Fruit fly (Drosophila melanogaster) whole organism, embryonic: Measurements from ENCODE around the gene Iris.

Source experiments
- BEAF-32 ChIP-seq: fragments of 200-800 bp; sonication (Bioruptor generic); optimal IDR thresholded peaks from 3 replicates; lab custom pipeline; 2017; ENCODE audit warnings: missing biosample characterization, missing genetic modification characterization, mild to moderate bottlenecking, moderate library complexity, missing genetic modification reagents
- BtbVII ChIP-seq: fragments of 200-800 bp; sonication (Bioruptor generic); optimal IDR thresholded peaks from 3 replicates; lab custom pipeline; 2017; ENCODE audit warnings: missing biosample characterization, mild to moderate bottlenecking, missing genetic modification characterization
- CG1024 ChIP-seq: fragments of 200-800 bp; sonication (Bioruptor generic); IDR thresholded peaks from 2 replicates; pipeline ENCODE4 v1.3.6; 2022; ENCODE audit warnings: missing biosample characterization, missing genetic modification characterization
- CG10366 ChIP-seq: fragments of 200-800 bp; sonication (Bioruptor generic); IDR thresholded peaks from 2 replicates; pipeline ENCODE4 v1.3.6; 2022; ENCODE audit warnings: missing biosample characterization, missing genetic modification characterization
- CG10654 ChIP-seq: fragments of 200-800 bp; sonication (Bioruptor generic); optimal IDR thresholded peaks from 2 replicates; lab custom pipeline; 2016; ENCODE audit warnings: missing biosample characterization, missing genetic modification characterization
- CG11085 ChIP-seq: fragments of 200-800 bp; sonication (Bioruptor generic); IDR thresholded peaks from 2 replicates; pipeline ENCODE4 v1.3.6; 2022; ENCODE audit warnings: missing biosample characterization, missing genetic modification characterization
- CG11398 ChIP-seq: fragments of 200-800 bp; sonication (Bioruptor generic); optimal IDR thresholded peaks from 2 replicates; lab custom pipeline; 2016; ENCODE audit warnings: missing biosample characterization, missing genetic modification characterization
- CG12155 ChIP-seq: fragments of 200-800 bp; sonication (Bioruptor generic); optimal IDR thresholded peaks from 3 replicates; lab custom pipeline; 2016; ENCODE audit warnings: missing biosample characterization, missing genetic modification characterization
- CG13424 ChIP-seq: fragments of 200-800 bp; sonication (Bioruptor generic); optimal IDR thresholded peaks from 2 replicates; lab custom pipeline; 2019; ENCODE audit warnings: missing biosample characterization, mild to moderate bottlenecking, missing genetic modification characterization, moderate library complexity
- CG15269 ChIP-seq: fragments of 200-800 bp; sonication (Bioruptor generic); optimal IDR thresholded peaks from 2 replicates; lab custom pipeline; 2018; ENCODE audit warnings: missing biosample characterization, mild to moderate bottlenecking, missing genetic modification characterization, moderate library complexity
- CG15479 ChIP-seq: fragments of 200-800 bp; sonication (Bioruptor generic); optimal IDR thresholded peaks from 3 replicates; lab custom pipeline; 2019; ENCODE audit warnings: missing biosample characterization, mild to moderate bottlenecking, missing genetic modification characterization, moderate library complexity
- CG17568 ChIP-seq: fragments of 200-800 bp; sonication (Bioruptor generic); optimal IDR thresholded peaks from 2 replicates; lab custom pipeline; 2018; ENCODE audit warnings: missing biosample characterization, mild to moderate bottlenecking, missing genetic modification characterization, moderate library complexity
- CG17612 ChIP-seq: fragments of 200-800 bp; sonication (Bioruptor generic); IDR thresholded peaks from 2 replicates; pipeline ENCODE4 v1.3.6; 2022; ENCODE audit warnings: missing biosample characterization, missing genetic modification characterization
- CG17829 ChIP-seq: fragments of 200-800 bp; optimal IDR thresholded peaks from 2 replicates; lab custom pipeline; 2019; ENCODE audit warnings: missing biosample characterization, mild to moderate bottlenecking, missing genetic modification characterization, moderate library complexity
- CG18011 ChIP-seq: fragments of 200-800 bp; sonication (Bioruptor generic); optimal IDR thresholded peaks from 2 replicates; lab custom pipeline; 2017; ENCODE audit warnings: missing biosample characterization, missing genetic modification characterization, mild to moderate bottlenecking, moderate library complexity, missing genotype
- CG18599 ChIP-seq: fragments of 200-800 bp; sonication (Bioruptor generic); optimal IDR thresholded peaks from 3 replicates; lab custom pipeline; 2017; ENCODE audit warnings: missing biosample characterization, missing genetic modification characterization, mild to moderate bottlenecking, moderate library complexity, missing genetic modification reagents
- CG18619 ChIP-seq: fragments of 200-800 bp; sonication (Bioruptor generic); optimal IDR thresholded peaks from 3 replicates; lab custom pipeline; 2017; ENCODE audit warnings: missing biosample characterization, mild to moderate bottlenecking, missing genetic modification characterization
- CG2875 ChIP-seq: fragments of 200-800 bp; sonication (Bioruptor generic); optimal IDR thresholded peaks from 2 replicates; lab custom pipeline; 2017; ENCODE audit warnings: missing biosample characterization, mild to moderate bottlenecking, missing genetic modification characterization, missing genetic modification reagents
- CG3163 ChIP-seq: fragments of 200-800 bp; sonication (Bioruptor generic); optimal IDR thresholded peaks from 3 replicates; lab custom pipeline; 2016; ENCODE audit warnings: missing biosample characterization, missing genetic modification characterization
- CG5245 ChIP-seq: fragments of 200-800 bp; sonication (Bioruptor generic); optimal IDR thresholded peaks from 3 replicates; lab custom pipeline; 2016; ENCODE audit warnings: missing biosample characterization, missing genetic modification characterization
- CG6791 ChIP-seq: fragments of 200-800 bp; sonication (Bioruptor generic); IDR thresholded peaks from 3 replicates; pipeline ENCODE4 v1.3.6; 2022; ENCODE audit warnings: missing biosample characterization, missing genetic modification characterization; ENCODE audit not compliant: partially characterized antibody
- CG9932 ChIP-seq: fragments of 200-800 bp; sonication (Bioruptor generic); IDR thresholded peaks from 2 replicates; pipeline ENCODE4 v1.3.6; 2022; ENCODE audit warnings: missing biosample characterization, missing genetic modification characterization
- Dbx ChIP-seq: fragments of 200-800 bp; sonication (Bioruptor generic); IDR thresholded peaks from 3 replicates; pipeline ENCODE4 v1.3.6; 2022; ENCODE audit warnings: missing biosample characterization, missing genetic modification characterization
- Dek ChIP-seq: fragments of 200-800 bp; sonication (Bioruptor generic); optimal IDR thresholded peaks from 3 replicates; lab custom pipeline; 2019; ENCODE audit warnings: missing biosample characterization, mild to moderate bottlenecking, missing genetic modification characterization, moderate library complexity
- Dll ChIP-seq: fragments of 200-800 bp; sonication (Bioruptor generic); IDR thresholded peaks from 4 replicates; pipeline ENCODE4 v1.3.6; 2022; ENCODE audit warnings: missing biosample characterization, missing genetic modification characterization; ENCODE audit not compliant: partially characterized antibody
- Dp ChIP-seq: fragments of 200-800 bp; sonication (Bioruptor generic); optimal IDR thresholded peaks from 2 replicates; lab custom pipeline; 2018; ENCODE audit warnings: missing biosample characterization, mild to moderate bottlenecking, missing genetic modification characterization, moderate library complexity
- Dref ChIP-seq: fragments of 200-800 bp; sonication (Bioruptor generic); IDR thresholded peaks from 2 replicates; pipeline ENCODE4 v1.3.6; 2022; ENCODE audit warnings: missing biosample characterization, missing genetic modification characterization
- Hmr ChIP-seq: fragments of 200-800 bp; sonication (Bioruptor generic); optimal IDR thresholded peaks from 3 replicates; lab custom pipeline; 2017; ENCODE audit warnings: mild to moderate bottlenecking, missing biosample characterization, missing genetic modification reagents, missing genetic modification characterization
- Mad ChIP-seq: fragments of 200-800 bp; sonication (Bioruptor generic); optimal IDR thresholded peaks from 2 replicates; lab custom pipeline; 2016; ENCODE audit warnings: missing biosample characterization, missing genetic modification characterization
- NC2α ChIP-seq: fragments of 200-800 bp; sonication (Bioruptor generic); optimal IDR thresholded peaks from 2 replicates; lab custom pipeline; 2016; ENCODE audit warnings: missing biosample characterization, missing genetic modification characterization
- NC2β ChIP-seq: fragments of 200-800 bp; sonication (Bioruptor generic); optimal IDR thresholded peaks from 2 replicates; lab custom pipeline; 2016; ENCODE audit warnings: missing biosample characterization, missing genetic modification characterization
- Sox100B ChIP-seq: fragments of 200-800 bp; sonication (Bioruptor generic); optimal IDR thresholded peaks from 3 replicates; lab custom pipeline; 2018; ENCODE audit warnings: missing biosample characterization, mild to moderate bottlenecking, missing genetic modification characterization
- Spps ChIP-seq: fragments of 200-800 bp; sonication (Bioruptor generic); optimal IDR thresholded peaks from 2 replicates; lab custom pipeline; 2018; ENCODE audit warnings: missing biosample characterization, mild to moderate bottlenecking, missing genetic modification characterization
- Xrp1 ChIP-seq: fragments of 200-800 bp; sonication (Bioruptor generic); IDR thresholded peaks from 2 replicates; pipeline ENCODE4 v1.3.6; 2022; ENCODE audit warnings: missing biosample characterization, missing genetic modification characterization
- ab ChIP-seq: fragments of 200-800 bp; sonication (Bioruptor generic); optimal IDR thresholded peaks from 2 replicates; lab custom pipeline; 2016; ENCODE audit warnings: missing biosample characterization, missing genetic modification characterization
- cato ChIP-seq: fragments of 200-800 bp; sonication (Bioruptor generic); optimal IDR thresholded peaks from 2 replicates; lab custom pipeline; 2016; ENCODE audit warnings: missing biosample characterization, missing genetic modification characterization, borderline replicate concordance
- crp ChIP-seq, 2 experiments: fragments of 200-800 bp; sonication (Bioruptor generic); optimal IDR thresholded peaks; 2 replicates in 1 of 2; 3 replicates in 1 of 2; lab custom pipeline; 2017; ENCODE audit warnings: missing biosample characterization in 2 of 2, missing genetic modification characterization in 2 of 2, mild to moderate bottlenecking in 1 of 2, moderate library complexity in 1 of 2
- dmrt11E ChIP-seq: fragments of 200-800 bp; sonication (Bioruptor generic); optimal IDR thresholded peaks from 3 replicates; lab custom pipeline; 2018; ENCODE audit warnings: missing biosample characterization, mild to moderate bottlenecking, missing genetic modification characterization, moderate library complexity
- eyg ChIP-seq: fragments of 200-800 bp; sonication (Bioruptor generic); optimal IDR thresholded peaks from 3 replicates; lab custom pipeline; 2016; ENCODE audit warnings: missing biosample characterization, missing genetic modification characterization
- gsb-n ChIP-seq: fragments of 200-800 bp; sonication (Bioruptor generic); optimal IDR thresholded peaks from 3 replicates; lab custom pipeline; 2018; ENCODE audit warnings: missing biosample characterization, mild to moderate bottlenecking, missing genetic modification characterization
- gt ChIP-seq: fragments of 200-800 bp; sonication (Bioruptor generic); IDR thresholded peaks from 2 replicates; pipeline ENCODE4 v1.3.6; 2022; ENCODE audit warnings: missing biosample characterization, missing genetic modification characterization
- hbn ChIP-seq: fragments of 200-800 bp; sonication (Bioruptor generic); IDR thresholded peaks from 2 replicates; pipeline ENCODE4 v1.3.6; 2022; ENCODE audit warnings: missing biosample characterization, missing genetic modification characterization; ENCODE audit not compliant: partially characterized antibody
- ind ChIP-seq: fragments of 200-800 bp; sonication (Bioruptor generic); optimal IDR thresholded peaks from 3 replicates; lab custom pipeline; 2016; ENCODE audit warnings: missing biosample characterization, missing genetic modification characterization
- nerfin-2 ChIP-seq: fragments of 200-800 bp; sonication (Bioruptor generic); IDR thresholded peaks from 2 replicates; pipeline ENCODE4 v1.3.6; 2022; ENCODE audit warnings: missing biosample characterization, missing genetic modification characterization; ENCODE audit not compliant: partially characterized antibody
- nmo ChIP-seq: fragments of 200-800 bp; sonication (Bioruptor generic); optimal IDR thresholded peaks from 2 replicates; lab custom pipeline; 2018; ENCODE audit warnings: missing biosample characterization, mild to moderate bottlenecking, missing genetic modification characterization, moderate library complexity
- p53 ChIP-seq: fragments of 200-800 bp; sonication (Bioruptor generic); optimal IDR thresholded peaks from 2 replicates; lab custom pipeline; 2016; ENCODE audit warnings: missing biosample characterization, missing genetic modification characterization
- pnt ChIP-seq: fragments of 200-800 bp; sonication (Bioruptor generic); optimal IDR thresholded peaks from 3 replicates; lab custom pipeline; 2016; ENCODE audit warnings: missing biosample characterization, missing genetic modification characterization
- sob ChIP-seq: fragments of 200-800 bp; sonication (Bioruptor generic); IDR thresholded peaks from 2 replicates; pipeline ENCODE4 v1.3.6; 2022; ENCODE audit warnings: missing biosample characterization, missing genetic modification characterization
- tx ChIP-seq: fragments of 200-800 bp; sonication (Bioruptor generic); optimal IDR thresholded peaks from 2 replicates; lab custom pipeline; 2016; ENCODE audit warnings: missing biosample characterization, missing genetic modification characterization
- vvl ChIP-seq: fragments of 200-800 bp; sonication (Bioruptor generic); IDR thresholded peaks from 2 replicates; pipeline ENCODE4 v1.3.6; 2022; ENCODE audit warnings: missing biosample characterization, missing genetic modification characterization

The Iris gene

DNA sequence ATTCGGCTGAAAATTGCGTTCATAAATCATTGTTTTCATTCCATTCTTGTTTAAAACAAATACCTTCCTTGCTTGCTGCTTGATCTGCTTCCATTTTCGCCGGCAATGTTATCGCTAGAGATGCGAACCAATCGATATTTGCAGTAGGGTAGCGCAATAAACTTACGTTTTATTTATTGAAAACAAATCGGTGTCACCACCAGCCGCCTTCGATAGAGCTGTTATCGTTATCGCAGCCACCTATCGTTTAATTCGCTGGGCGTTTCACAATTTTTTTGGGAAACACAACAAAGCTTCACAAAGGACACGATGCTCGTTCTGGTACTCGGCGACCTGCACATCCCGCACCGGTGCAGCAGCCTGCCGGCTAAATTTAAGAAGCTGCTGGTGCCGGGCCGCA is 16.7 kb upstream of the Iris start, which contains the start of the genes Tfb4 and Vps29 (continued):
- TF ChIP-seq pnt (no peak), nmo (GFP tag; lab: Kevin White, UChicago) (peak; percentile 3), CG11085 (GFP tag; lab: Robert Waterston, UW) (peak; percentile 46; the same call in 1 of the 2 replicates), CG3163 (GFP tag; lab: Kevin White, UChicago) (peak; percentile 11), CG18011 (peak; percentile 37), CG2875 (GFP tag; lab: Kevin White, UChicago) (no peak), vvl (GFP tag; lab: Robert Waterston, UW) (peak; percentile 58; the same call in 1 of the 2 replicates), cato (no peak), CG15269 (tag; lab: Kevin White, UChicago) (no peak), Dref (GFP tag; lab: Robert Waterston, UW) (peak; percentile 97), Dp (GFP tag; lab: Kevin White, UChicago) (peak; percentile 65), CG17568 (GFP tag; lab: Kevin White, UChicago) (peak; percentile 99), ind (peak; percentile 56), nerfin-2 (GFP tag; lab: Robert Waterston, UW) (peak; percentile 98), CG15479 (no peak), CG12155 (GFP tag; lab: Kevin White, UChicago) (peak; percentile 50), CG5245 (GFP tag; lab: Kevin White, UChicago) (peak; percentile 5), CG9932 (GFP tag; lab: Robert Waterston, UW) (peak; percentile 87), NC2α (no peak), gsb-n (tag; lab: Kevin White, UChicago) (no peak), crp (GFP tag; optimal IDR thresholded peaks at IDR 0.05; lab: Kevin White, UChicago) (peak in 1 of 2 experiments; percentile 61), CG13424 (peak; percentile 36), BEAF-32 (GFP tag; lab: Kevin White, UChicago) (peak; percentile 66), CG18599 (peak; percentile 32), Dek (tag; lab: Kevin White, UChicago) (no peak), eyg (no peak), BtbVII (GFP tag; lab: Kevin White, UChicago) (no peak), Dbx (GFP tag; lab: Robert Waterston, UW) (peak; percentile 65; the same call in 2 of the 3 replicates), Hmr (GFP tag; lab: Kevin White, UChicago) (no peak), gt (no peak), CG17829 (peak; percentile 60), hbn (GFP tag; lab: Robert Waterston, UW) (peak; percentile 89), Xrp1 (peak; percentile 64), Spps (tag; lab: Kevin White, UChicago) (no peak), sob (GFP tag; lab: Robert Waterston, UW) (peak; percentile 70), CG1024 (GFP tag; lab: Robert Waterston, UW) (0 out of 2 replicates have a peak, but pooled peaks have one; percentile 32), CG10654 (GFP tag; lab: Kevin White, UChicago) (peak; percentile 21), Mad (GFP tag; lab: Kevin White, UChicago) (no peak), CG18619 (no peak), CG17612 (GFP tag; lab: Robert Waterston, UW) (no peak), CG10366 (peak; percentile 41; the same call in 1 of the 2 replicates), dmrt11E (tag; lab: Kevin White, UChicago) (peak; percentile 11), Dll (GFP tag; lab: Robert Waterston, UW) (peak; percentile 84), CG6791 (GFP tag; lab: Robert Waterston, UW) (peak; percentile 94), p53 (GFP tag; lab: Kevin White, UChicago) (peak; percentile 7), ab (GFP tag; lab: Kevin White, UChicago) (no peak), Sox100B (no peak), tx (GFP tag; lab: Kevin White, UChicago) (peak; percentile 7), CG11398 (GFP tag; lab: Kevin White, UChicago) (peak; percentile 25), NC2β (GFP tag; lab: Kevin White, UChicago) (peak; percentile 12)
